Fruit fly (Drosophila melanogaster) Kc167 (cell line): ENCODE results near the gene Fim.

Experiments
- Myc ChIP-seq: fragments of >200 bp; optimal IDR thresholded peaks from 2 replicates; lab custom pipeline; 2017; ENCODE audit warnings: missing external identifiers
- Sin3A ChIP-seq: fragments of >200 bp; optimal IDR thresholded peaks from 2 replicates; lab custom pipeline; 2018; ENCODE audit warnings: missing external identifiers
- h ChIP-seq: fragments of >200 bp; optimal IDR thresholded peaks from 3 replicates; lab custom pipeline; 2018; ENCODE audit warnings: missing external identifiers
- insv ChIP-seq: fragments of >200 bp; optimal IDR thresholded peaks from 3 replicates; lab custom pipeline; 2018; ENCODE audit warnings: missing external identifiers
- psq ChIP-seq: fragments of >200 bp; optimal IDR thresholded peaks from 2 replicates; lab custom pipeline; 2017; ENCODE audit warnings: missing external identifiers
- ttk ChIP-seq: sonication (Bioruptor generic); optimal IDR thresholded peaks from 2 replicates; lab custom pipeline; 2017; ENCODE audit warnings: missing external identifiers

- no peak for TF ChIP-seq h (lab: Kevin White, UChicago)
- TF ChIP-seq ttk (lab: Kevin White, UChicago), result no peak
- TF ChIP-seq Myc (lab: Kevin White, UChicago), result no peak
- TF ChIP-seq insv (lab: Kevin White, UChicago), result no peak
- TF ChIP-seq Sin3A, result no peak
- TF ChIP-seq psq, result no peak
Measured at dm6 chrX:17255677-17256076, 46.1 kb downstream of the Fim start.
